Worm (Caenorhabditis elegans) whole organism, L3 larva: Measurements from ENCODE around the gene srab-25.
"Not testable (repeated sequence)": the region's sequence is repeated elsewhere in the genome, so short reads cannot be mapped to it uniquely, and the experiment has no call there.

ENCODE experiments used
- nfya-1 ChIP-seq: sonication (generic microtip); optimal IDR thresholded peaks from 2 replicates; lab custom pipeline; 2017; ENCODE audit warnings: missing genetic modification characterization, mild to moderate bottlenecking, missing compliant biosample characterization, antibody characterized with exemption, moderate library complexity; ENCODE audit not compliant: insufficient read depth
- nhr-237 ChIP-seq: fragments of 150-350 bp; optimal IDR thresholded peaks from 2 replicates; lab custom pipeline; 2014; ENCODE audit warnings: missing biosample characterization, missing genetic modification characterization
- tbx-2 ChIP-seq: sonication (generic microtip); optimal IDR thresholded peaks from 2 replicates; lab custom pipeline; 2016; ENCODE audit warnings: mild to moderate bottlenecking, missing genetic modification characterization, missing compliant biosample characterization

Gene srab-25

DNA sequence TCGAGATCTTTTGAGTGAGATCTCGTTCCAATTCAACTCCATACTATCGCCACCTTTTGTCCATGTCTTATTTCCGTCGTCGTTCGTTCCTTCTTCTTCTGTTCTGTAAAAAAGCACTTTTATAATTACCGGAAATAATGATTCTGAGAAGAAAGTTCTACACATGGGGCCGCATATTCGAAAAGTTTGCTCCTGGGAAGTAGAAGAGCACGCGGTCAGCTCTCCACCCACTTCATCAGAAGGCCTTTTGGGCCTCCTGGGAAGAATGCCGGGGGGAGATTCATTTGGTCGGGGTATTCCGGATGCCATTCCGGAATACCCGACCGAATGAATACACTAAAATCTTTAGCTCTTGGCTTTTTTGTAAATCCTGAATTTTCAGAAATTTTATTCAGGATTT lies 48.5 kb downstream of the srab-25 start, which contains the start of gene Y46H3C.5:
TSS of gene Y46H3C.5 (minus strand) at position 2 of the 400 bp plus-strand sequence.
- TF ChIP-seq nfya-1, nhr-237, tbx-2 (tag; lab: Kevin White, UChicago): not testable (repeated sequence)
